Fruit fly (Drosophila melanogaster): ENCODE results near the gene CG34382.
A peak's percentile ranks its signal among the peaks of the same experiment; 100 is the strongest.

The CG34382 gene

dm6 chr3L:9865053-9865442, 13.7 kb upstream of the CG34382 start:
- TF ChIP-seq dsx (GFP tag; optimal IDR thresholded peaks at IDR 0.05; ENCODE audit: poor library complexity, severe bottlenecking), result no peak

DNA sequence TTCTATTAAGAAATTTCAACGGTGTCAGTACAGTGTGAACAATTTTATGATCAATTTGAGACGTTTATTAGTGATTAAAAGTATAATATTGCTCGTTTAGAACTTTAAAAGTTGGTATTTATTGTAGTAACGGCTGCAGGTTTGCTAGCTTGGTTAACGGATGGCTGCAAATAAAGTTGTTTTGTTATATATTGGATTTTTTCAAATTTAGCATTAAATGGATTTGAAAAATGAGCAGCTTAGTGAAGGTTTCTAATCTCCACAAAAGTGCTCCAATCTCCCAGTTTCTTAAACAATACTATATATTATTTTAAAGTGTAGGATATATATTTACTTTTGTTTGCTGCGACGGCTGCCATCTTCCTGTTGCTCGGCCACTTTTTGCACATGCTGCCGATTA, 6.8 kb upstream of the CG34382 start:
- TF ChIP-seq Eip93F (GFP tag; optimal IDR thresholded peaks at IDR 0.05) (no peak), CG31627 (GFP tag; optimal IDR thresholded peaks at IDR 0.05) (no peak), CG16779 (tag; optimal IDR thresholded peaks at IDR 0.05) (peak; percentile 25), CG11294 (GFP tag; IDR thresholded peaks at IDR 0.05) (peak; percentile 36; the same call in 1 of the 2 replicates), Sox102F (GFP tag; optimal IDR thresholded peaks at IDR 0.05) (no peak), CG3032 (tag; optimal IDR thresholded peaks at IDR 0.05) (peak; percentile 18), cyc (GFP tag; optimal IDR thresholded peaks at IDR 0.05) (no peak), CG6808 (GFP tag; optimal IDR thresholded peaks at IDR 0.05) (no peak), ss (GFP tag; optimal IDR thresholded peaks at IDR 0.05) (no peak), CG10669 (GFP tag; optimal IDR thresholded peaks at IDR 0.05) (no peak), achi (GFP tag; optimal IDR thresholded peaks at IDR 0.05) (peak; percentile 44), CG4318 (GFP tag; optimal IDR thresholded peaks at IDR 0.05) (no peak), pdm3 (GFP tag; optimal IDR thresholded peaks at IDR 0.05) (no peak), Sox14 (GFP tag; optimal IDR thresholded peaks at IDR 0.05) (no peak), Smox (GFP tag; optimal IDR thresholded peaks at IDR 0.05) (no peak), topi (GFP tag; optimal IDR thresholded peaks at IDR 0.05) (no peak), CG3919 (GFP tag; optimal IDR thresholded peaks at IDR 0.05) (peak; percentile 60), Ets96B (tag; optimal IDR thresholded peaks at IDR 0.05) (peak; percentile 25), svp (GFP tag) (no peak), fd85E (GFP tag; optimal IDR thresholded peaks at IDR 0.05) (no peak), CG15336 (GFP tag; IDR thresholded peaks at IDR 0.05) (peak; percentile 48; the same call in 1 of the 2 replicates), Met (GFP tag; optimal IDR thresholded peaks at IDR 0.05) (no peak), fd59A (GFP tag; optimal IDR thresholded peaks at IDR 0.05) (no peak), CG6854 (GFP tag; optimal IDR thresholded peaks at IDR 0.05) (no peak), Sox15 (GFP tag; optimal IDR thresholded peaks at IDR 0.05) (no peak), dac (GFP tag; optimal IDR thresholded peaks at IDR 0.05) (no peak), fkh (GFP tag; optimal IDR thresholded peaks at IDR 0.05) (no peak), CG7368 (GFP tag; optimal IDR thresholded peaks at IDR 0.05) (no peak), CG11762 (GFP tag; optimal IDR thresholded peaks at IDR 0.05; ENCODE audit: insufficient read depth) (peak; percentile 22), Gug (GFP tag; IDR thresholded peaks at IDR 0.05) (no peak), CG34406 (GFP tag; optimal IDR thresholded peaks at IDR 0.05) (peak; percentile 39), acj6 (GFP tag; optimal IDR thresholded peaks at IDR 0.05) (peak; percentile 60), Hr39 (GFP tag; optimal IDR thresholded peaks at IDR 0.05) (no peak), Hr38 (GFP tag; optimal IDR thresholded peaks at IDR 0.05) (no peak), Ets21C (GFP tag; optimal IDR thresholded peaks at IDR 0.05) (no peak), CG9139 (GFP tag; optimal IDR thresholded peaks at IDR 0.05) (no peak), CG8319 (GFP tag; optimal IDR thresholded peaks at IDR 0.05) (no peak), CG6276 (GFP tag; optimal IDR thresholded peaks at IDR 0.05) (peak; percentile 64), CG1621 (tag; optimal IDR thresholded peaks at IDR 0.05) (no peak), spab (GFP tag; optimal IDR thresholded peaks at IDR 0.05) (no peak), vri (GFP tag; optimal IDR thresholded peaks at IDR 0.05) (no peak), dsx (GFP tag; optimal IDR thresholded peaks at IDR 0.05; ENCODE audit: poor library complexity, severe bottlenecking) (no peak), CG8119 (GFP tag; IDR thresholded peaks at IDR 0.05) (peak; percentile 46; the same call in 1 of the 3 replicates), Lpt (GFP tag; optimal IDR thresholded peaks at IDR 0.05) (peak; percentile 26), CG6163 (GFP tag; IDR thresholded peaks at IDR 0.05) (peak; percentile 38; the same call in 2 of the 3 replicates), Blimp-1 (GFP tag; optimal IDR thresholded peaks at IDR 0.05) (no peak), CG11902 (GFP tag; optimal IDR thresholded peaks at IDR 0.05) (no peak), lz (GFP tag; optimal IDR thresholded peaks at IDR 0.05) (no peak), CG8632 (GFP tag; optimal IDR thresholded peaks at IDR 0.05) (peak; percentile 27), Eip78C (GFP tag) (peak; percentile 82)

Data from whole organism, prepupa.